Worm (Caenorhabditis elegans) whole organism, L4 larva: ENCODE results near the gene cutl-19.

Experiments
- F10B5.3 ChIP-seq: sonication (generic microtip); optimal IDR thresholded peaks from 2 replicates; lab custom pipeline; 2016; ENCODE audit warnings: mild to moderate bottlenecking, missing genetic modification characterization, missing compliant biosample characterization
- F26F4.8 ChIP-seq: fragments of 200-800 bp; sonication (Bioruptor generic); conservative IDR thresholded peaks from 2 replicates; pipeline ENCODE4 v1.3.6; 2022; ENCODE audit warnings: missing genetic modification characterization, missing compliant biosample characterization
- F49E8.2 ChIP-seq: sonication (generic microtip); optimal IDR thresholded peaks from 2 replicates; lab custom pipeline; 2016; ENCODE audit warnings: missing compliant biosample characterization, mild to moderate bottlenecking, missing genetic modification characterization, borderline replicate concordance
- R02D3.7 ChIP-seq: fragments of 150-350 bp; sonication (generic microtip); optimal IDR thresholded peaks from 3 replicates; lab custom pipeline; 2014; ENCODE audit warnings: missing biosample characterization, missing genetic modification characterization
- Y105C5A.15 ChIP-seq: fragments of 200-800 bp; sonication (Bioruptor generic); IDR thresholded peaks from 2 replicates; pipeline ENCODE4 v1.3.6; 2022; ENCODE audit warnings: missing genetic modification characterization, missing compliant biosample characterization
- Y48G9A.11 ChIP-seq: fragments of 200-800 bp; sonication (Bioruptor generic); IDR thresholded peaks from 2 replicates; pipeline ENCODE4 v1.3.6; 2022; ENCODE audit warnings: missing genetic modification reagents, missing genetic modification characterization, missing compliant biosample characterization
- Y5F2A.4 ChIP-seq: fragments of 200-800 bp; sonication (Bioruptor generic); optimal IDR thresholded peaks from 2 replicates; lab custom pipeline; 2018; ENCODE audit warnings: mild to moderate bottlenecking, missing genetic modification characterization, missing compliant biosample characterization
- ZK337.2 ChIP-seq: fragments of 200-800 bp; sonication (Bioruptor generic); IDR thresholded peaks from 2 replicates; pipeline ENCODE4 v1.3.6; 2022; ENCODE audit warnings: missing genetic modification reagents, missing genetic modification characterization, missing compliant biosample characterization
- ZK546.5 ChIP-seq, 2 experiments: sonication (generic microtip); optimal IDR thresholded peaks; 2 replicates each; lab custom pipeline; 2017; ENCODE audit warnings: missing biosample characterization in 2 of 2, missing genetic modification characterization in 2 of 2
- arid-1 ChIP-seq: fragments of 200-800 bp; sonication (Bioruptor generic); conservative IDR thresholded peaks from 2 replicates; pipeline ENCODE4 v1.3.6; 2022; ENCODE audit warnings: missing genetic modification reagents, missing genetic modification characterization, missing compliant biosample characterization
- ceh-20 ChIP-seq: fragments of 200-800 bp; sonication (Bioruptor generic); IDR thresholded peaks from 2 replicates; pipeline ENCODE4 v1.3.6; 2022; ENCODE audit warnings: missing genetic modification reagents, missing genetic modification characterization, missing compliant biosample characterization
- ceh-32 ChIP-seq: sonication (generic microtip); optimal IDR thresholded peaks from 2 replicates; lab custom pipeline; 2016; ENCODE audit warnings: mild to moderate bottlenecking, missing genetic modification characterization, missing compliant biosample characterization; ENCODE audit not compliant: poor library complexity
- ceh-82 ChIP-seq: sonication (generic microtip); optimal IDR thresholded peaks from 2 replicates; lab custom pipeline; 2017; ENCODE audit warnings: missing biosample characterization, missing genetic modification characterization
- cey-2 ChIP-seq: sonication (generic microtip); optimal IDR thresholded peaks from 3 replicates; lab custom pipeline; 2017; ENCODE audit warnings: missing genetic modification characterization, mild to moderate bottlenecking, missing compliant biosample characterization, antibody characterized with exemption, borderline replicate concordance; ENCODE audit not compliant: insufficient read depth
- daf-16 ChIP-seq, 3 experiments: sonication (generic microtip); optimal IDR thresholded peaks; 2 replicates each; lab custom pipeline; 2016 to 2017; ENCODE audit warnings: missing genetic modification characterization in 3 of 3, missing genetic modification reagents in 3 of 3, mild to moderate bottlenecking in 2 of 3, missing compliant biosample characterization in 2 of 3, missing biosample characterization in 1 of 3, moderate library complexity in 1 of 3
- daf-8 ChIP-seq: fragments of 200-800 bp; sonication (Bioruptor generic); IDR thresholded peaks from 2 replicates; pipeline ENCODE4 v1.3.6; 2022; ENCODE audit warnings: missing genetic modification characterization, missing compliant biosample characterization
- dmd-9 ChIP-seq: fragments of 200-800 bp; sonication (Bioruptor generic); IDR thresholded peaks from 2 replicates; pipeline ENCODE4 v1.3.6; 2022; ENCODE audit warnings: missing genetic modification reagents, missing genetic modification characterization, missing compliant biosample characterization
- egl-27 ChIP-seq: sonication (generic microtip); optimal IDR thresholded peaks from 3 replicates; lab custom pipeline; 2017; ENCODE audit warnings: missing biosample characterization, missing genetic modification reagents, missing genetic modification characterization
- fkh-10 ChIP-seq: fragments of 150-350 bp; optimal IDR thresholded peaks from 2 replicates; lab custom pipeline; 2014; ENCODE audit warnings: missing biosample characterization, missing genetic modification reagents, missing genetic modification characterization
- fos-1 ChIP-seq: fragments of 150-350 bp; optimal IDR thresholded peaks from 2 replicates; lab custom pipeline; 2014; ENCODE audit warnings: missing biosample characterization, missing genetic modification characterization
- hif-1 ChIP-seq, 2 experiments: sonication (generic microtip); optimal IDR thresholded peaks; 2 replicates each; lab custom pipeline; 2016 to 2017; ENCODE audit warnings: missing compliant biosample characterization in 2 of 2, missing genetic modification characterization in 2 of 2, missing genetic modification reagents in 2 of 2, missing genotype in 2 of 2, mild to moderate bottlenecking in 1 of 2
- hlh-11 ChIP-seq: fragments of 200-800 bp; sonication (Bioruptor generic); optimal IDR thresholded peaks from 2 replicates; lab custom pipeline; 2018; ENCODE audit warnings: mild to moderate bottlenecking, missing genetic modification characterization, missing compliant biosample characterization
- hmg-1.1 ChIP-seq: fragments of 200-800 bp; sonication (Bioruptor generic); IDR thresholded peaks from 2 replicates; pipeline ENCODE4 v1.3.6; 2022; ENCODE audit warnings: missing genetic modification reagents, missing genetic modification characterization, missing compliant biosample characterization
- jun-1 ChIP-seq: fragments of 150-350 bp; optimal IDR thresholded peaks from 2 replicates; lab custom pipeline; 2014; ENCODE audit warnings: missing biosample characterization, missing genetic modification reagents, missing genetic modification characterization
- lim-7 ChIP-seq: fragments of 200-800 bp; sonication (Bioruptor generic); IDR thresholded peaks from 2 replicates; pipeline ENCODE4 v1.3.6; 2022; ENCODE audit warnings: missing genetic modification characterization, missing compliant biosample characterization
- lin-15B ChIP-seq: fragments of 150-350 bp; sonication (generic microtip); optimal IDR thresholded peaks from 3 replicates; lab custom pipeline; 2014; ENCODE audit warnings: missing biosample characterization, missing genetic modification characterization
- lin-29 ChIP-seq: fragments of 200-800 bp; sonication (Bioruptor generic); IDR thresholded peaks from 2 replicates; pipeline ENCODE4 v1.3.6; 2022; ENCODE audit warnings: missing genetic modification reagents, missing genetic modification characterization, missing compliant biosample characterization
- lir-3 ChIP-seq: sonication (generic microtip); optimal IDR thresholded peaks from 2 replicates; lab custom pipeline; 2016; ENCODE audit warnings: mild to moderate bottlenecking, missing genetic modification characterization, missing compliant biosample characterization
- mdt-29 ChIP-seq: fragments of 200-800 bp; sonication (Bioruptor generic); IDR thresholded peaks from 2 replicates; pipeline ENCODE4 v1.3.6; 2022; ENCODE audit warnings: missing genetic modification reagents, missing genetic modification characterization, missing compliant biosample characterization
- mes-2 ChIP-seq: sonication (generic microtip); optimal IDR thresholded peaks from 2 replicates; lab custom pipeline; 2016; ENCODE audit warnings: missing genotype, mild to moderate bottlenecking, missing genetic modification characterization, missing compliant biosample characterization; ENCODE audit not compliant: poor library complexity, severe bottlenecking
- mxl-2 ChIP-seq: fragments of 200-800 bp; sonication (Bioruptor generic); conservative IDR thresholded peaks from 2 replicates; pipeline ENCODE4 v1.3.6; 2022; ENCODE audit warnings: missing genetic modification reagents, missing genetic modification characterization, missing compliant biosample characterization
- mxl-3 ChIP-seq: fragments of 200-800 bp; sonication (Bioruptor generic); optimal IDR thresholded peaks from 2 replicates; lab custom pipeline; 2018; ENCODE audit warnings: mild to moderate bottlenecking, missing genetic modification characterization, missing compliant biosample characterization
- nhr-11 ChIP-seq: fragments of 150-350 bp; optimal IDR thresholded peaks from 2 replicates; lab custom pipeline; 2014; ENCODE audit warnings: missing biosample characterization, missing genetic modification characterization
- nhr-42 ChIP-seq: fragments of 200-800 bp; sonication (Bioruptor generic); IDR thresholded peaks from 2 replicates; pipeline ENCODE4 v1.3.6; 2022; ENCODE audit warnings: missing genetic modification characterization, missing compliant biosample characterization
- nhr-48 ChIP-seq: sonication (generic microtip); optimal IDR thresholded peaks from 2 replicates; lab custom pipeline; 2016; ENCODE audit warnings: mild to moderate bottlenecking, missing genetic modification characterization, missing compliant biosample characterization
- nhr-77 ChIP-seq: fragments of 150-350 bp; optimal IDR thresholded peaks from 2 replicates; lab custom pipeline; 2014; ENCODE audit warnings: missing biosample characterization, missing genetic modification characterization
- rbr-2 ChIP-seq: sonication (generic microtip); optimal IDR thresholded peaks from 2 replicates; lab custom pipeline; 2016; ENCODE audit warnings: missing genotype, missing genetic modification characterization, missing compliant biosample characterization
- spr-3 ChIP-seq: fragments of 200-800 bp; sonication (Bioruptor generic); optimal IDR thresholded peaks from 2 replicates; lab custom pipeline; 2018; ENCODE audit warnings: mild to moderate bottlenecking, missing genetic modification characterization, missing compliant biosample characterization
- tra-1 ChIP-seq: fragments of 200-800 bp; sonication (Bioruptor generic); IDR thresholded peaks from 2 replicates; pipeline ENCODE4 v1.3.6; 2022; ENCODE audit warnings: missing genetic modification reagents, missing genetic modification characterization, missing compliant biosample characterization
- unc-62 ChIP-seq, 3 experiments: fragments of 150-350 bp in 1 of 3; sonication (generic microtip); optimal IDR thresholded peaks in 2 of 3; peaks in 1 of 3; 1 replicate in 1 of 3; 2 replicates in 2 of 3; lab custom pipeline; 2014 to 2017; ENCODE audit warnings: missing biosample characterization in 3 of 3, missing genetic modification characterization in 3 of 3, missing genetic modification reagents in 3 of 3, missing genotype in 1 of 3
- zip-11 ChIP-seq: fragments of 200-800 bp; sonication (Bioruptor generic); IDR thresholded peaks from 2 replicates; pipeline ENCODE4 v1.3.6; 2022; ENCODE audit warnings: missing genetic modification characterization, missing compliant biosample characterization
- zip-2 ChIP-seq: fragments of 150-350 bp; optimal IDR thresholded peaks from 2 replicates; lab custom pipeline; 2014; ENCODE audit warnings: missing biosample characterization, missing genetic modification characterization

The cutl-19 gene

ce11 chrIII:5221820-5222219 is 4.4 kb upstream of the cutl-19 start:
- no peak for TF ChIP-seq rbr-2 (tag; lab: Kevin White, UChicago)
- TF ChIP-seq daf-16 (GFP tag; optimal IDR thresholded peaks at IDR 0.05; lab: Kevin White, UChicago): no peak
- peak; percentile 83 for TF ChIP-seq daf-16 (tag; optimal IDR thresholded peaks at IDR 0.05; lab: Kevin White, UChicago)
- no peak for TF ChIP-seq ceh-82 (tag; lab: Kevin White, UChicago)
- TF ChIP-seq Y105C5A.15 (GFP tag; lab: Robert Waterston, UW): no peak

- no peak for TF ChIP-seq hlh-11
- TF ChIP-seq egl-27 (tag; lab: Kevin White, UChicago): no peak
- no peak for TF ChIP-seq R02D3.7 (tag; lab: Kevin White, UChicago)
- no peak for TF ChIP-seq ceh-32
- TF ChIP-seq Y5F2A.4: no peak
- TF ChIP-seq nhr-42: no peak
- no peak for TF ChIP-seq lin-15B
- no peak for TF ChIP-seq nhr-11 (tag; lab: Kevin White, UChicago)
- TF ChIP-seq fos-1: no peak
- no peak for TF ChIP-seq mxl-3 (GFP tag; lab: Kevin White, UChicago)
- TF ChIP-seq fkh-10 (GFP tag; lab: Kevin White, UChicago): no peak
- TF ChIP-seq lir-3: no peak
- TF ChIP-seq cey-2 (tag; lab: Kevin White, UChicago): no peak
Measured at ce11 chrIII:5218687-5219086, 1.3 kb upstream of the cutl-19 start, which contains the start of gene ZC155.2. TSS of gene ZC155.2 (plus strand) at chrIII:5218987.

ce11 chrIII:5215375-5215774 is 2.0 kb downstream of the cutl-19 start, which contains the start of gene ZC155.4:
TSS of gene ZC155.4 (minus strand) at chrIII:5215475.
- TF ChIP-seq ZK337.2 (GFP tag; lab: Robert Waterston, UW): no peak
- TF ChIP-seq ceh-32: no peak
- TF ChIP-seq daf-8 (GFP tag; lab: Robert Waterston, UW): no peak
- no peak for TF ChIP-seq ZK546.5 (tag; optimal IDR thresholded peaks at IDR 0.05; lab: Kevin White, UChicago)
- no peak for TF ChIP-seq tra-1 (GFP tag; lab: Robert Waterston, UW)
- TF ChIP-seq R02D3.7 (tag; lab: Kevin White, UChicago): no peak
- TF ChIP-seq F10B5.3 (tag; lab: Kevin White, UChicago): no peak
- TF ChIP-seq, all 104 proteins: peak for 0

ce11 chrIII:5214162-5214561 is 3.2 kb downstream of the cutl-19 start:
- TF ChIP-seq ceh-20: no peak
- peak in 1 of 2 experiments; percentile 90 for TF ChIP-seq unc-62 (GFP tag; optimal IDR thresholded peaks at IDR 0.05 in 1 of 2; lab: Kevin White, UChicago)
- TF ChIP-seq unc-62 (tag; optimal IDR thresholded peaks at IDR 0.05; lab: Kevin White, UChicago): no peak

ce11 chrIII:5211137-5211648 is 6.2 kb downstream of the cutl-19 start:
- peak; percentile 70; the same call in 1 of the 2 replicates for TF ChIP-seq Y48G9A.11 (GFP tag; lab: Robert Waterston, UW)
- TF ChIP-seq hmg-1.1 (GFP tag; lab: Robert Waterston, UW): peak; percentile 81; the same call in 1 of the 2 replicates
- TF ChIP-seq nhr-77 (tag; lab: Kevin White, UChicago): peak; percentile 27
- TF ChIP-seq nhr-48 (tag; lab: Kevin White, UChicago): peak; percentile 77
- 0 out of 2 replicates have a peak, but pooled peaks have one; percentile 8 for TF ChIP-seq dmd-9 (GFP tag; lab: Robert Waterston, UW)
- TF ChIP-seq spr-3 (GFP tag; lab: Kevin White, UChicago): peak; percentile 76
- TF ChIP-seq jun-1 (tag; lab: Kevin White, UChicago): peak; percentile 45
- peak; percentile 82; the same call in 1 of the 2 replicates for TF ChIP-seq arid-1 (GFP tag; lab: Robert Waterston, UW)
- TF ChIP-seq mes-2: peak; percentile 23
- 0 out of 2 replicates have a peak, but pooled peaks have one; percentile 68 for TF ChIP-seq zip-11 (GFP tag; lab: Robert Waterston, UW)
- peak; percentile 57; the same call in 1 of the 2 replicates for TF ChIP-seq lim-7 (GFP tag; lab: Robert Waterston, UW)
- TF ChIP-seq F26F4.8 (GFP tag; lab: Robert Waterston, UW): 0 out of 2 replicates have a peak, but pooled peaks have one; percentile 61
- peak; percentile 41 to 62 for TF ChIP-seq hif-1 (tag; optimal IDR thresholded peaks at IDR 0.05; lab: Kevin White, UChicago)
- peak; percentile 76 for TF ChIP-seq mdt-29
- TF ChIP-seq F49E8.2: peak; percentile 55
- peak; percentile 53; the same call in 1 of the 2 replicates for TF ChIP-seq lin-29 (GFP tag; lab: Robert Waterston, UW)
- peak; percentile 52 for TF ChIP-seq zip-2 (tag; lab: Kevin White, UChicago)
- peak; percentile 67 for TF ChIP-seq F10B5.3 (tag; lab: Kevin White, UChicago)
- TF ChIP-seq mxl-2 (GFP tag; lab: Robert Waterston, UW): 0 out of 2 replicates have a peak, but pooled peaks have one; percentile 18
